Fruit fly (Drosophila melanogaster) whole organism, embryonic: ENCODE results near the gene T48.
A peak's percentile ranks its signal among the peaks of the same experiment; 100 is the strongest.

Experiments
- ATbp ChIP-seq: fragments of 200-800 bp; sonication (Bioruptor generic); optimal IDR thresholded peaks from 2 replicates; lab custom pipeline; 2017; ENCODE audit warnings: missing biosample characterization, mild to moderate bottlenecking, missing genetic modification characterization, missing genetic modification reagents
- Bteb2 ChIP-seq: fragments of 200-800 bp; sonication (Bioruptor generic); optimal IDR thresholded peaks from 2 replicates; lab custom pipeline; 2016; ENCODE audit warnings: missing biosample characterization, missing genetic modification characterization
- CG11723 ChIP-seq: fragments of 200-800 bp; sonication (Bioruptor generic); optimal IDR thresholded peaks from 2 replicates; lab custom pipeline; 2017; ENCODE audit warnings: missing biosample characterization, mild to moderate bottlenecking, missing genetic modification characterization
- CG12219 ChIP-seq: fragments of 200-800 bp; sonication (Bioruptor generic); optimal IDR thresholded peaks from 3 replicates; lab custom pipeline; 2018; ENCODE audit warnings: missing biosample characterization, mild to moderate bottlenecking, missing genetic modification characterization
- CG14667 ChIP-seq: fragments of 200-800 bp; sonication (Bioruptor generic); IDR thresholded peaks from 2 replicates; pipeline ENCODE4 v1.3.6; 2022; ENCODE audit warnings: missing biosample characterization, missing genetic modification characterization
- CG15479 ChIP-seq: fragments of 200-800 bp; sonication (Bioruptor generic); optimal IDR thresholded peaks from 3 replicates; lab custom pipeline; 2019; ENCODE audit warnings: missing biosample characterization, mild to moderate bottlenecking, missing genetic modification characterization, moderate library complexity
- CG16779 ChIP-seq: fragments of 200-800 bp; sonication (Bioruptor generic); IDR thresholded peaks from 2 replicates; pipeline ENCODE4 v1.3.6; 2022; ENCODE audit warnings: missing biosample characterization, missing genetic modification characterization
- CG17359 ChIP-seq: fragments of 200-800 bp; sonication (Bioruptor generic); optimal IDR thresholded peaks from 3 replicates; lab custom pipeline; 2018; ENCODE audit warnings: missing biosample characterization, mild to moderate bottlenecking, missing genetic modification characterization, moderate library complexity
- CG1792 ChIP-seq: fragments of 200-800 bp; sonication (Bioruptor generic); optimal IDR thresholded peaks from 2 replicates; lab custom pipeline; 2016; ENCODE audit warnings: missing biosample characterization, missing genetic modification characterization
- CG18476 ChIP-seq: fragments of 200-800 bp; sonication (Bioruptor generic); optimal IDR thresholded peaks from 2 replicates; lab custom pipeline; 2016; ENCODE audit warnings: missing biosample characterization, mild to moderate bottlenecking, missing genetic modification characterization
- CG18619 ChIP-seq: fragments of 200-800 bp; sonication (Bioruptor generic); optimal IDR thresholded peaks from 3 replicates; lab custom pipeline; 2017; ENCODE audit warnings: missing biosample characterization, mild to moderate bottlenecking, missing genetic modification characterization
- CG18764 ChIP-seq: fragments of 200-800 bp; sonication (Bioruptor generic); optimal IDR thresholded peaks from 3 replicates; lab custom pipeline; 2016; ENCODE audit warnings: missing biosample characterization, missing genetic modification characterization
- CG2199 ChIP-seq: fragments of 200-800 bp; sonication (Bioruptor generic); IDR thresholded peaks from 3 replicates; pipeline ENCODE4 v1.3.6; 2022; ENCODE audit warnings: missing biosample characterization, missing genetic modification characterization
- CG2678 ChIP-seq: fragments of 200-800 bp; sonication (Bioruptor generic); optimal IDR thresholded peaks from 3 replicates; lab custom pipeline; 2019; ENCODE audit warnings: missing biosample characterization, mild to moderate bottlenecking, missing genetic modification characterization, moderate library complexity
- CG30403 ChIP-seq: fragments of 200-800 bp; sonication (Bioruptor generic); optimal IDR thresholded peaks from 3 replicates; lab custom pipeline; 2016; ENCODE audit warnings: missing biosample characterization, missing genetic modification characterization
- CG30431 ChIP-seq: fragments of 200-800 bp; sonication (Bioruptor generic); optimal IDR thresholded peaks from 2 replicates; lab custom pipeline; 2017; ENCODE audit warnings: missing biosample characterization, missing genetic modification characterization
- CG34422 ChIP-seq: fragments of 200-800 bp; sonication (Bioruptor generic); IDR thresholded peaks from 3 replicates; pipeline ENCODE4 v1.3.6; 2022; ENCODE audit warnings: missing biosample characterization, missing genetic modification characterization
- CG42726 ChIP-seq: fragments of 200-800 bp; sonication (Bioruptor generic); IDR thresholded peaks from 2 replicates; pipeline ENCODE4 v1.3.6; 2022; ENCODE audit warnings: missing biosample characterization, missing genetic modification characterization; ENCODE audit not compliant: partially characterized antibody
- CG43689 ChIP-seq: fragments of 200-800 bp; sonication (Bioruptor generic); IDR thresholded peaks from 2 replicates; pipeline ENCODE4 v1.3.6; 2022; ENCODE audit warnings: missing biosample characterization, missing genetic modification characterization
- CG6689 ChIP-seq: fragments of 200-800 bp; sonication (Bioruptor generic); IDR thresholded peaks from 2 replicates; pipeline ENCODE4 v1.3.6; 2022; ENCODE audit warnings: missing biosample characterization, missing genetic modification characterization
- CG7271 ChIP-seq: fragments of 200-800 bp; sonication (Bioruptor generic); optimal IDR thresholded peaks from 2 replicates; lab custom pipeline; 2018; ENCODE audit warnings: missing biosample characterization, mild to moderate bottlenecking, missing genetic modification characterization, moderate library complexity
- CG7963 ChIP-seq: fragments of 200-800 bp; sonication (Bioruptor generic); IDR thresholded peaks from 3 replicates; pipeline ENCODE4 v1.3.6; 2022; ENCODE audit warnings: missing biosample characterization, missing genetic modification characterization; ENCODE audit not compliant: partially characterized antibody
- CG8388 ChIP-seq: fragments of 200-800 bp; sonication (Bioruptor generic); optimal IDR thresholded peaks from 2 replicates; lab custom pipeline; 2019; ENCODE audit warnings: missing biosample characterization, mild to moderate bottlenecking, missing genetic modification characterization, moderate library complexity
- Eip74EF ChIP-seq, 2 experiments: fragments of 200-800 bp in 1 of 2; fragments of >200 bp in 1 of 2; sonication (Bioruptor generic) in 1 of 2; optimal IDR thresholded peaks; 2 replicates each; lab custom pipeline; 2017 to 2019; ENCODE audit warnings: missing biosample characterization in 2 of 2, missing genetic modification characterization in 2 of 2, mild to moderate bottlenecking in 1 of 2, moderate library complexity in 1 of 2
- Fer1 ChIP-seq: fragments of 200-800 bp; sonication (Bioruptor generic); optimal IDR thresholded peaks from 2 replicates; lab custom pipeline; 2017; ENCODE audit warnings: missing biosample characterization, mild to moderate bottlenecking, missing genetic modification characterization
- HLHmδ ChIP-seq: fragments of 200-800 bp; sonication (Bioruptor generic); optimal IDR thresholded peaks from 2 replicates; lab custom pipeline; 2018; ENCODE audit warnings: missing biosample characterization, mild to moderate bottlenecking, missing genetic modification characterization, moderate library complexity
- Myb ChIP-seq: fragments of 200-800 bp; sonication (Bioruptor generic); optimal IDR thresholded peaks from 2 replicates; lab custom pipeline; 2016; ENCODE audit warnings: missing biosample characterization, missing genetic modification characterization
- NC2β ChIP-seq: fragments of 200-800 bp; sonication (Bioruptor generic); optimal IDR thresholded peaks from 2 replicates; lab custom pipeline; 2016; ENCODE audit warnings: missing biosample characterization, missing genetic modification characterization
- Nf-YA ChIP-seq: fragments of 200-800 bp; sonication (Bioruptor generic); IDR thresholded peaks from 2 replicates; pipeline ENCODE4 v1.3.6; 2022; ENCODE audit warnings: missing biosample characterization, missing genetic modification characterization
- TFAM ChIP-seq: fragments of 200-800 bp; sonication (Bioruptor generic); optimal IDR thresholded peaks from 2 replicates; lab custom pipeline; 2017; ENCODE audit warnings: missing biosample characterization, missing genetic modification characterization, inconsistent platforms
- abd-A ChIP-seq: fragments of 200-800 bp; sonication (Bioruptor generic); optimal IDR thresholded peaks from 3 replicates; lab custom pipeline; 2019; ENCODE audit warnings: missing biosample characterization, mild to moderate bottlenecking, missing genetic modification characterization, moderate library complexity
- ara ChIP-seq: fragments of 200-800 bp; sonication (Bioruptor generic); IDR thresholded peaks from 2 replicates; pipeline ENCODE4 v1.3.6; 2022; ENCODE audit warnings: missing biosample characterization, missing genetic modification characterization
- ase ChIP-seq: fragments of 200-800 bp; sonication (Bioruptor generic); IDR thresholded peaks from 3 replicates; pipeline ENCODE4 v1.3.6; 2022; ENCODE audit warnings: missing biosample characterization, missing genetic modification characterization
- caup ChIP-seq: fragments of 200-800 bp; sonication (Bioruptor generic); optimal IDR thresholded peaks from 3 replicates; lab custom pipeline; 2017; ENCODE audit warnings: missing biosample characterization, mild to moderate bottlenecking, missing genetic modification characterization, moderate library complexity; ENCODE audit not compliant: severe bottlenecking
- fu2 ChIP-seq: fragments of 200-800 bp; sonication (Bioruptor generic); optimal IDR thresholded peaks from 2 replicates; lab custom pipeline; 2016; ENCODE audit warnings: missing biosample characterization, missing genetic modification characterization
- gfzf ChIP-seq: fragments of 200-800 bp; sonication (Bioruptor generic); optimal IDR thresholded peaks from 2 replicates; lab custom pipeline; 2016; ENCODE audit warnings: missing biosample characterization, mild to moderate bottlenecking, missing genetic modification characterization, moderate library complexity
- grau ChIP-seq: fragments of 200-800 bp; optimal IDR thresholded peaks from 3 replicates; lab custom pipeline; 2019; ENCODE audit warnings: missing biosample characterization, mild to moderate bottlenecking, missing genetic modification characterization, moderate library complexity
- gro ChIP-seq: fragments of 200-800 bp; sonication (Bioruptor generic); optimal IDR thresholded peaks from 2 replicates; lab custom pipeline; 2016; ENCODE audit warnings: missing biosample characterization, missing genetic modification characterization
- h ChIP-seq: fragments of >200 bp; optimal IDR thresholded peaks from 2 replicates; lab custom pipeline; 2017
- insv ChIP-seq, 2 experiments: fragments of 200-800 bp; sonication (Bioruptor generic); optimal IDR thresholded peaks; 3 replicates each; lab custom pipeline; 2016 to 2018; ENCODE audit warnings: missing biosample characterization in 2 of 2, missing genetic modification characterization in 2 of 2
- kah ChIP-seq: fragments of 200-800 bp; sonication (Bioruptor generic); optimal IDR thresholded peaks from 2 replicates; lab custom pipeline; 2018; ENCODE audit warnings: missing biosample characterization, mild to moderate bottlenecking, missing genetic modification characterization
- knrl ChIP-seq: fragments of 200-800 bp; sonication (Bioruptor generic); IDR thresholded peaks from 3 replicates; pipeline ENCODE4 v1.3.6; 2022; ENCODE audit warnings: missing biosample characterization, missing genetic modification characterization; ENCODE audit not compliant: partially characterized antibody
- rib ChIP-seq: fragments of 200-800 bp; sonication (Bioruptor generic); IDR thresholded peaks from 2 replicates; pipeline ENCODE4 v1.3.6; 2022; ENCODE audit warnings: missing biosample characterization, missing genetic modification characterization
- sens ChIP-seq: fragments of 200-800 bp; sonication (Bioruptor generic); peaks from one replicate; lab custom pipeline; 2016; ENCODE audit warnings: missing biosample characterization, missing genetic modification characterization
- sim ChIP-seq: fragments of 200-800 bp; sonication (Bioruptor generic); IDR thresholded peaks from 2 replicates; pipeline ENCODE4 v1.3.6; 2022; ENCODE audit warnings: missing biosample characterization, missing genetic modification characterization
- stwl ChIP-seq: fragments of 200-800 bp; sonication (Bioruptor generic); optimal IDR thresholded peaks from 3 replicates; lab custom pipeline; 2018; ENCODE audit warnings: missing biosample characterization, mild to moderate bottlenecking, missing genetic modification characterization, moderate library complexity
- trh ChIP-seq: fragments of 200-800 bp; sonication (Bioruptor generic); optimal IDR thresholded peaks from 2 replicates; lab custom pipeline; 2016; ENCODE audit warnings: missing biosample characterization, missing genetic modification characterization
- unpg ChIP-seq: fragments of 200-800 bp; sonication (Bioruptor generic); optimal IDR thresholded peaks from 3 replicates; lab custom pipeline; 2018; ENCODE audit warnings: missing biosample characterization, mild to moderate bottlenecking, missing genetic modification characterization, moderate library complexity
- wor ChIP-seq: fragments of 200-800 bp; sonication (Bioruptor generic); IDR thresholded peaks from 2 replicates; pipeline ENCODE4 v1.3.6; 2022; ENCODE audit warnings: missing biosample characterization, missing genetic modification characterization
- zen2 ChIP-seq: fragments of 200-800 bp; sonication (Bioruptor generic); IDR thresholded peaks from 3 replicates; pipeline ENCODE4 v1.3.6; 2022; ENCODE audit warnings: missing biosample characterization, missing genetic modification characterization; ENCODE audit not compliant: partially characterized antibody

T48 gene

dm6 chr3R:26923830-26924333, 42.3 kb downstream of the T48 start (continued):
- TF ChIP-seq gro (no peak), CG7271 (no peak), Myb (GFP tag; lab: Kevin White, UChicago) (no peak), sim (GFP tag; lab: Robert Waterston, UW) (peak; percentile 51; the same call in 1 of the 2 replicates), CG18764 (GFP tag; lab: Kevin White, UChicago) (peak; percentile 35), kah (GFP tag; lab: Kevin White, UChicago) (peak; percentile 32), CG30431 (GFP tag; lab: Kevin White, UChicago) (no peak), CG12219 (no peak), CG18476 (peak; percentile 16), wor (no peak), abd-A (no peak), ara (GFP tag; lab: Robert Waterston, UW) (no peak), CG11723 (peak; percentile 53), stwl (tag; lab: Kevin White, UChicago) (no peak), sens (peak; percentile 85), h (lab: Kevin White, UChicago) (no peak), CG34422 (GFP tag; lab: Robert Waterston, UW) (0 out of 3 replicates have a peak, but pooled peaks have one; percentile 36), TFAM (GFP tag; lab: Kevin White, UChicago) (no peak), knrl (no peak), fu2 (GFP tag; lab: Kevin White, UChicago) (no peak), CG14667 (GFP tag; lab: Robert Waterston, UW) (no peak), CG15479 (GFP tag; lab: Kevin White, UChicago) (no peak), CG17359 (tag; lab: Kevin White, UChicago) (peak; percentile 57), unpg (GFP tag; lab: Kevin White, UChicago) (peak; percentile 59), Nf-YA (GFP tag; lab: Robert Waterston, UW) (no peak), NC2β (GFP tag; lab: Kevin White, UChicago) (no peak), CG43689 (no peak), CG16779 (no peak), CG42726 (no peak), caup (GFP tag; lab: Kevin White, UChicago) (peak; percentile 55), gfzf (GFP tag; lab: Kevin White, UChicago) (no peak), CG30403 (GFP tag; lab: Kevin White, UChicago) (peak; percentile 50), ase (GFP tag; lab: Robert Waterston, UW) (0 out of 3 replicates have a peak, but pooled peaks have one; percentile 46), Fer1 (GFP tag; lab: Kevin White, UChicago) (peak; percentile 74), CG1792 (GFP tag; lab: Kevin White, UChicago) (no peak), CG8388 (GFP tag; lab: Kevin White, UChicago) (peak; percentile 6), insv (GFP tag; optimal IDR thresholded peaks at IDR 0.05; lab: Kevin White, UChicago) (no peak), rib (GFP tag; lab: Robert Waterston, UW) (no peak), Bteb2 (GFP tag; lab: Kevin White, UChicago) (no peak), Eip74EF (GFP tag; optimal IDR thresholded peaks at IDR 0.05; lab: Kevin White, UChicago) (peak in 1 of 2 experiments; percentile 82), trh (GFP tag; lab: Kevin White, UChicago) (no peak), zen2 (GFP tag; lab: Robert Waterston, UW) (no peak), CG7963 (GFP tag; lab: Robert Waterston, UW) (no peak), CG18619 (GFP tag; lab: Kevin White, UChicago) (peak; percentile 33), CG2678 (peak; percentile 86), ATbp (GFP tag; lab: Kevin White, UChicago) (peak; percentile 74), grau (tag; lab: Kevin White, UChicago) (no peak), CG6689 (GFP tag; lab: Robert Waterston, UW) (0 out of 2 replicates have a peak, but pooled peaks have one; percentile 26), HLHmδ (no peak), CG2199 (GFP tag; lab: Robert Waterston, UW) (no peak)
